Fruit fly (Drosophila melanogaster): Measurements from ENCODE around the gene fiz.
A peak's percentile ranks its signal among the peaks of the same experiment; 100 is the strongest.

Gene fiz

dm6 chrX:14950273-14951272 is 41.1 kb upstream of the fiz start (continued):
- TF ChIP-seq CG32006 (GFP tag; optimal IDR thresholded peaks at IDR 0.05) = peak; percentile 99
- peak; percentile 98 for TF ChIP-seq acj6 (GFP tag; optimal IDR thresholded peaks at IDR 0.05)
- peak; percentile 99 for TF ChIP-seq Smox (GFP tag; optimal IDR thresholded peaks at IDR 0.05)
- TF ChIP-seq CG10669 (GFP tag; optimal IDR thresholded peaks at IDR 0.05) = peak; percentile 99
- peak; percentile 99 for TF ChIP-seq CG15336 (GFP tag; IDR thresholded peaks at IDR 0.05)
- peak; percentile 98 to 99 for TF ChIP-seq ss (GFP tag; optimal IDR thresholded peaks at IDR 0.05)
- peak; percentile 98 for TF ChIP-seq Hr39 (GFP tag; optimal IDR thresholded peaks at IDR 0.05)
- peak; percentile 98 for TF ChIP-seq Sox15 (GFP tag; optimal IDR thresholded peaks at IDR 0.05)
- TF ChIP-seq CG34406 (GFP tag; optimal IDR thresholded peaks at IDR 0.05) = peak; percentile 99
- peak; percentile 95 for TF ChIP-seq CG1621 (tag; optimal IDR thresholded peaks at IDR 0.05)
- TF ChIP-seq CG3919 (GFP tag; optimal IDR thresholded peaks at IDR 0.05) = peak; percentile 98
- TF ChIP-seq spab (GFP tag; optimal IDR thresholded peaks at IDR 0.05) = peak; percentile 98
- TF ChIP-seq Blimp-1 (GFP tag; optimal IDR thresholded peaks at IDR 0.05) = peak; percentile 97
- TF ChIP-seq CG8119 (GFP tag; IDR thresholded peaks at IDR 0.05) = peak; percentile 99
- peak; percentile 97 for TF ChIP-seq Eip93F (GFP tag; optimal IDR thresholded peaks at IDR 0.05)
- TF ChIP-seq CG8319 (GFP tag; optimal IDR thresholded peaks at IDR 0.05) = peak; percentile 97
- TF ChIP-seq CG16779 (tag; optimal IDR thresholded peaks at IDR 0.05) = peak; percentile 97
- peak; percentile 98 for TF ChIP-seq CG10631 (GFP tag; optimal IDR thresholded peaks at IDR 0.05)
- peak; percentile 98 for TF ChIP-seq cyc (GFP tag; optimal IDR thresholded peaks at IDR 0.05)
- peak; percentile 98 for TF ChIP-seq net (GFP tag; optimal IDR thresholded peaks at IDR 0.05)
- TF ChIP-seq CG6163 (GFP tag; IDR thresholded peaks at IDR 0.05) = peak; percentile 95
- peak; percentile 100 for TF ChIP-seq Eip78C (GFP tag)
- peak; percentile 97 for TF ChIP-seq CG4318 (GFP tag; optimal IDR thresholded peaks at IDR 0.05)
- TF ChIP-seq lz (GFP tag; optimal IDR thresholded peaks at IDR 0.05) = peak; percentile 99
- peak; percentile 98 for TF ChIP-seq CG6808 (GFP tag; optimal IDR thresholded peaks at IDR 0.05)
- peak; percentile 99 for TF ChIP-seq CG6792 (GFP tag; optimal IDR thresholded peaks at IDR 0.05)
- peak; percentile 99 for TF ChIP-seq esn (GFP tag; optimal IDR thresholded peaks at IDR 0.05)
- peak; percentile 98 for TF ChIP-seq OdsH (GFP tag; optimal IDR thresholded peaks at IDR 0.05)

- TF ChIP-seq svp (GFP tag) (peak; percentile 92), fd85E (GFP tag; optimal IDR thresholded peaks at IDR 0.05) (no peak), Eip78C (GFP tag) (peak; percentile 42), Ets96B (tag; optimal IDR thresholded peaks at IDR 0.05) (no peak), Eip93F (GFP tag; optimal IDR thresholded peaks at IDR 0.05) (peak; percentile 33), salr (GFP tag; optimal IDR thresholded peaks at IDR 0.05) (no peak), cyc (GFP tag; optimal IDR thresholded peaks at IDR 0.05) (no peak), vri (GFP tag; optimal IDR thresholded peaks at IDR 0.05) (peak; percentile 33), fd59A (GFP tag; optimal IDR thresholded peaks at IDR 0.05) (no peak)
Measured at dm6 chrX:14949227-14949626, 39.7 kb upstream of the fiz start.

- no peak for TF ChIP-seq acj6 (GFP tag; optimal IDR thresholded peaks at IDR 0.05)
- TF ChIP-seq CG6854 (GFP tag; optimal IDR thresholded peaks at IDR 0.05) = peak; percentile 97
- TF ChIP-seq Sox15 (GFP tag; optimal IDR thresholded peaks at IDR 0.05) = no peak
- TF ChIP-seq CG9139 (GFP tag; optimal IDR thresholded peaks at IDR 0.05) = peak; percentile 99
- TF ChIP-seq CG3032 (tag; optimal IDR thresholded peaks at IDR 0.05) = peak; percentile 67
- no peak for TF ChIP-seq CG31627 (GFP tag; optimal IDR thresholded peaks at IDR 0.05)
- TF ChIP-seq Hr4 (GFP tag; optimal IDR thresholded peaks at IDR 0.05) = peak; percentile 50
- no peak for TF ChIP-seq Sox102F (GFP tag; optimal IDR thresholded peaks at IDR 0.05)
- TF ChIP-seq Smox (GFP tag; optimal IDR thresholded peaks at IDR 0.05) = no peak
- TF ChIP-seq Met (GFP tag; optimal IDR thresholded peaks at IDR 0.05) = no peak
- peak; percentile 98 for TF ChIP-seq eg (GFP tag; IDR thresholded peaks at IDR 0.05)
- peak; percentile 90 for TF ChIP-seq CG6163 (GFP tag; IDR thresholded peaks at IDR 0.05)
- no peak for TF ChIP-seq svp (GFP tag)
- TF ChIP-seq CG8632 (GFP tag; optimal IDR thresholded peaks at IDR 0.05) = peak; percentile 12
- peak; percentile 93 for TF ChIP-seq CG8119 (GFP tag; IDR thresholded peaks at IDR 0.05)
- TF ChIP-seq achi (GFP tag; optimal IDR thresholded peaks at IDR 0.05) = peak; percentile 59
- peak; percentile 27 for TF ChIP-seq CG4318 (GFP tag; optimal IDR thresholded peaks at IDR 0.05)
- no peak for TF ChIP-seq vri (GFP tag; optimal IDR thresholded peaks at IDR 0.05)
- peak; percentile 91 for TF ChIP-seq CG1621 (tag; optimal IDR thresholded peaks at IDR 0.05)
- TF ChIP-seq CG34406 (GFP tag; optimal IDR thresholded peaks at IDR 0.05) = peak; percentile 36
- TF ChIP-seq cyc (GFP tag; optimal IDR thresholded peaks at IDR 0.05) = no peak
- TF ChIP-seq CG10669 (GFP tag; optimal IDR thresholded peaks at IDR 0.05) = peak; percentile 82
- no peak for TF ChIP-seq CG10631 (GFP tag; optimal IDR thresholded peaks at IDR 0.05)
- TF ChIP-seq CG16779 (tag; optimal IDR thresholded peaks at IDR 0.05) = peak; percentile 96
- TF ChIP-seq Eip75B (GFP tag; optimal IDR thresholded peaks at IDR 0.05) = no peak
Measured at dm6 chrX:14947399-14947798, 37.9 kb upstream of the fiz start.

Data from whole organism, prepupa.